Fruit fly (Drosophila melanogaster) whole organism, embryonic: ENCODE results near the gene CG5823.

Source experiments
- Atf-2 ChIP-seq: fragments of 200-800 bp; sonication (Bioruptor generic); optimal IDR thresholded peaks from 2 replicates; lab custom pipeline; 2016; ENCODE audit warnings: missing biosample characterization, missing genetic modification characterization
- CG11504 ChIP-seq: fragments of 200-800 bp; sonication (Bioruptor generic); optimal IDR thresholded peaks from 3 replicates; lab custom pipeline; 2019; ENCODE audit warnings: missing biosample characterization, mild to moderate bottlenecking, missing genetic modification characterization, moderate library complexity
- CG12104 ChIP-seq: fragments of 200-800 bp; sonication (Bioruptor generic); optimal IDR thresholded peaks from 3 replicates; lab custom pipeline; 2016; ENCODE audit warnings: missing biosample characterization, missing genetic modification characterization
- CG14441 ChIP-seq: fragments of 200-800 bp; sonication (Bioruptor generic); IDR thresholded peaks from 2 replicates; pipeline ENCODE4 v1.3.6; 2022; ENCODE audit warnings: missing biosample characterization, missing genetic modification characterization
- CG17568 ChIP-seq: fragments of 200-800 bp; sonication (Bioruptor generic); optimal IDR thresholded peaks from 2 replicates; lab custom pipeline; 2018; ENCODE audit warnings: missing biosample characterization, mild to moderate bottlenecking, missing genetic modification characterization, moderate library complexity
- CG18764 ChIP-seq: fragments of 200-800 bp; sonication (Bioruptor generic); optimal IDR thresholded peaks from 3 replicates; lab custom pipeline; 2016; ENCODE audit warnings: missing biosample characterization, missing genetic modification characterization
- CG2120 ChIP-seq: fragments of 200-800 bp; sonication (Bioruptor generic); optimal IDR thresholded peaks from 3 replicates; lab custom pipeline; 2016; ENCODE audit warnings: missing biosample characterization, missing genetic modification characterization
- CG2875 ChIP-seq: fragments of 200-800 bp; sonication (Bioruptor generic); optimal IDR thresholded peaks from 2 replicates; lab custom pipeline; 2017; ENCODE audit warnings: missing biosample characterization, mild to moderate bottlenecking, missing genetic modification characterization, missing genetic modification reagents
- CG2889 ChIP-seq: fragments of 200-800 bp; sonication (Bioruptor generic); IDR thresholded peaks from 3 replicates; pipeline ENCODE4 v1.3.6; 2022; ENCODE audit warnings: missing biosample characterization, missing genetic modification characterization
- CG33557 ChIP-seq: fragments of 200-800 bp; sonication (Bioruptor generic); optimal IDR thresholded peaks from 2 replicates; lab custom pipeline; 2019; ENCODE audit warnings: missing biosample characterization, mild to moderate bottlenecking, missing genetic modification characterization, moderate library complexity
- CG42726 ChIP-seq: fragments of 200-800 bp; sonication (Bioruptor generic); IDR thresholded peaks from 2 replicates; pipeline ENCODE4 v1.3.6; 2022; ENCODE audit warnings: missing biosample characterization, missing genetic modification characterization; ENCODE audit not compliant: partially characterized antibody
- CG6175 ChIP-seq: fragments of 200-800 bp; sonication (Bioruptor generic); IDR thresholded peaks from 3 replicates; pipeline ENCODE4 v1.3.6; 2022; ENCODE audit warnings: missing biosample characterization, missing genetic modification characterization
- CG7357 ChIP-seq: fragments of 200-800 bp; sonication (Bioruptor generic); IDR thresholded peaks from 3 replicates; pipeline ENCODE4 v1.3.6; 2022; ENCODE audit warnings: missing biosample characterization, missing genetic modification characterization
- CG9609 ChIP-seq: fragments of 200-800 bp; sonication (Bioruptor generic); optimal IDR thresholded peaks from 3 replicates; lab custom pipeline; 2016; ENCODE audit warnings: missing biosample characterization, missing genetic modification characterization
- Camta ChIP-seq: fragments of 200-800 bp; sonication (Bioruptor generic); optimal IDR thresholded peaks from 2 replicates; lab custom pipeline; 2016; ENCODE audit warnings: missing biosample characterization, missing genetic modification characterization
- CoRest ChIP-seq: fragments of 200-800 bp; sonication (Bioruptor generic); optimal IDR thresholded peaks from 3 replicates; lab custom pipeline; 2018; ENCODE audit warnings: missing biosample characterization, mild to moderate bottlenecking, missing genetic modification characterization, moderate library complexity
- E2f1 ChIP-seq: fragments of 200-800 bp; sonication (Bioruptor generic); IDR thresholded peaks from 2 replicates; pipeline ENCODE4 v1.3.6; 2022; ENCODE audit warnings: missing biosample characterization, missing genetic modification characterization
- E2f2 ChIP-seq: fragments of 200-800 bp; sonication (Bioruptor generic); IDR thresholded peaks from 2 replicates; pipeline ENCODE4 v1.3.6; 2022; ENCODE audit warnings: missing biosample characterization, missing genetic modification characterization
- ERR ChIP-seq: fragments of 200-800 bp; sonication (Bioruptor generic); optimal IDR thresholded peaks from 2 replicates; lab custom pipeline; 2016; ENCODE audit warnings: missing biosample characterization, missing genetic modification characterization
- Hmr ChIP-seq: fragments of 200-800 bp; sonication (Bioruptor generic); optimal IDR thresholded peaks from 3 replicates; lab custom pipeline; 2017; ENCODE audit warnings: mild to moderate bottlenecking, missing biosample characterization, missing genetic modification reagents, missing genetic modification characterization
- Hr51 ChIP-seq, 2 experiments: fragments of 200-800 bp; sonication (Bioruptor generic); optimal IDR thresholded peaks; 2 replicates in 1 of 2; 3 replicates in 1 of 2; lab custom pipeline; 2016 to 2018; ENCODE audit warnings: missing biosample characterization in 2 of 2, missing genetic modification characterization in 2 of 2, mild to moderate bottlenecking in 1 of 2, moderate library complexity in 1 of 2
- Hsf ChIP-seq: fragments of 200-800 bp; sonication (Bioruptor generic); optimal IDR thresholded peaks from 3 replicates; lab custom pipeline; 2016; ENCODE audit warnings: missing biosample characterization, missing genetic modification characterization
- Kr ChIP-seq: fragments of 200-800 bp; sonication (Bioruptor generic); optimal IDR thresholded peaks from 2 replicates; lab custom pipeline; 2017; ENCODE audit warnings: missing biosample characterization, mild to moderate bottlenecking, missing genetic modification characterization
- Lhr ChIP-seq: fragments of 200-800 bp; sonication (Bioruptor generic); optimal IDR thresholded peaks from 3 replicates; lab custom pipeline; 2017; ENCODE audit warnings: mild to moderate bottlenecking, missing biosample characterization, missing genetic modification reagents, missing genetic modification characterization
- NFAT ChIP-seq: fragments of 200-800 bp; sonication (Bioruptor generic); IDR thresholded peaks from 2 replicates; pipeline ENCODE4 v1.3.6; 2022; ENCODE audit warnings: missing biosample characterization, missing genetic modification characterization
- Neu2 ChIP-seq: fragments of 200-800 bp; sonication (Bioruptor generic); optimal IDR thresholded peaks from 3 replicates; lab custom pipeline; 2016; ENCODE audit warnings: missing biosample characterization, missing genetic modification characterization, borderline replicate concordance
- PHDP ChIP-seq: fragments of 200-800 bp; sonication (Bioruptor generic); optimal IDR thresholded peaks from 3 replicates; lab custom pipeline; 2018; ENCODE audit warnings: missing biosample characterization, mild to moderate bottlenecking, missing genetic modification characterization, moderate library complexity
- Six4 ChIP-seq: fragments of 200-800 bp; sonication (Bioruptor generic); optimal IDR thresholded peaks from 2 replicates; lab custom pipeline; 2016; ENCODE audit warnings: missing biosample characterization, missing genetic modification characterization
- Vsx1 ChIP-seq: fragments of 200-800 bp; sonication (Bioruptor generic); optimal IDR thresholded peaks from 2 replicates; lab custom pipeline; 2017; ENCODE audit warnings: missing biosample characterization, mild to moderate bottlenecking, missing genetic modification characterization, missing genetic modification reagents
- abd-A ChIP-seq: fragments of 200-800 bp; sonication (Bioruptor generic); optimal IDR thresholded peaks from 3 replicates; lab custom pipeline; 2019; ENCODE audit warnings: missing biosample characterization, mild to moderate bottlenecking, missing genetic modification characterization, moderate library complexity
- ara ChIP-seq: fragments of 200-800 bp; sonication (Bioruptor generic); IDR thresholded peaks from 2 replicates; pipeline ENCODE4 v1.3.6; 2022; ENCODE audit warnings: missing biosample characterization, missing genetic modification characterization
- bbx ChIP-seq: fragments of 200-800 bp; sonication (Bioruptor generic); IDR thresholded peaks from 2 replicates; pipeline ENCODE4 v1.3.6; 2022; ENCODE audit warnings: missing biosample characterization, missing genetic modification characterization; ENCODE audit not compliant: partially characterized antibody
- br ChIP-seq: fragments of >200 bp; optimal IDR thresholded peaks from 2 replicates; lab custom pipeline; 2017
- chn ChIP-seq: fragments of 200-800 bp; sonication (Bioruptor generic); optimal IDR thresholded peaks from 2 replicates; lab custom pipeline; 2016; ENCODE audit warnings: missing biosample characterization, missing genetic modification characterization
- croc ChIP-seq: fragments of 200-800 bp; sonication (Bioruptor generic); conservative IDR thresholded peaks from 3 replicates; pipeline ENCODE4 v1.3.6; 2022; ENCODE audit warnings: missing biosample characterization, missing genetic modification characterization
- disco-r ChIP-seq: fragments of 200-800 bp; sonication (Bioruptor generic); optimal IDR thresholded peaks from 2 replicates; lab custom pipeline; 2016; ENCODE audit warnings: missing biosample characterization, missing genetic modification characterization
- ftz-f1 ChIP-seq: fragments of 200-800 bp; sonication (Bioruptor generic); optimal IDR thresholded peaks from 2 replicates; lab custom pipeline; 2016; ENCODE audit warnings: missing biosample characterization, missing genetic modification characterization
- gce ChIP-seq: fragments of 200-800 bp; sonication (Bioruptor generic); IDR thresholded peaks from 3 replicates; pipeline ENCODE4 v1.3.6; 2022; ENCODE audit warnings: missing biosample characterization, missing genetic modification characterization
- hb ChIP-seq: fragments of 200-800 bp; sonication (Bioruptor generic); IDR thresholded peaks from 3 replicates; pipeline ENCODE4 v1.3.6; 2022; ENCODE audit warnings: missing biosample characterization, missing genetic modification characterization; ENCODE audit not compliant: partially characterized antibody
- jumu ChIP-seq: fragments of 200-800 bp; sonication (Bioruptor generic); optimal IDR thresholded peaks from 3 replicates; lab custom pipeline; 2016; ENCODE audit warnings: missing biosample characterization, missing genetic modification characterization
- lbe ChIP-seq: fragments of 200-800 bp; sonication (Bioruptor generic); optimal IDR thresholded peaks from 2 replicates; lab custom pipeline; 2016; ENCODE audit warnings: missing biosample characterization, mild to moderate bottlenecking, missing genetic modification characterization
- nerfin-2 ChIP-seq: fragments of 200-800 bp; sonication (Bioruptor generic); IDR thresholded peaks from 2 replicates; pipeline ENCODE4 v1.3.6; 2022; ENCODE audit warnings: missing biosample characterization, missing genetic modification characterization; ENCODE audit not compliant: partially characterized antibody
- nom ChIP-seq: fragments of 200-800 bp; sonication (Bioruptor generic); optimal IDR thresholded peaks from 2 replicates; lab custom pipeline; 2017; ENCODE audit warnings: missing biosample characterization, missing genetic modification characterization, mild to moderate bottlenecking, moderate library complexity, missing genetic modification reagents
- phol ChIP-seq: fragments of 200-800 bp; sonication (Bioruptor generic); optimal IDR thresholded peaks from 3 replicates; lab custom pipeline; 2018; ENCODE audit warnings: missing biosample characterization, mild to moderate bottlenecking, missing genetic modification characterization, moderate library complexity
- pros ChIP-seq: fragments of 200-800 bp; sonication (Bioruptor generic); optimal IDR thresholded peaks from 3 replicates; lab custom pipeline; 2019; ENCODE audit warnings: missing biosample characterization, mild to moderate bottlenecking, missing genetic modification characterization, moderate library complexity
- schlank ChIP-seq: fragments of 200-800 bp; sonication (Bioruptor generic); optimal IDR thresholded peaks from 2 replicates; lab custom pipeline; 2018; ENCODE audit warnings: missing biosample characterization, mild to moderate bottlenecking, missing genetic modification characterization
- scrt ChIP-seq: fragments of 200-800 bp; sonication (Bioruptor generic); optimal IDR thresholded peaks from 2 replicates; lab custom pipeline; 2018; ENCODE audit warnings: missing biosample characterization, mild to moderate bottlenecking, missing genetic modification characterization, moderate library complexity
- tio ChIP-seq: fragments of 200-800 bp; sonication (Bioruptor generic); optimal IDR thresholded peaks from 2 replicates; lab custom pipeline; 2017; ENCODE audit warnings: missing biosample characterization, missing genetic modification characterization, inconsistent platforms
- z ChIP-seq: fragments of 200-800 bp; sonication (Bioruptor generic); IDR thresholded peaks from 3 replicates; pipeline ENCODE4 v1.3.6; 2022; ENCODE audit warnings: missing biosample characterization, missing genetic modification characterization
- zen2 ChIP-seq: fragments of 200-800 bp; sonication (Bioruptor generic); IDR thresholded peaks from 3 replicates; pipeline ENCODE4 v1.3.6; 2022; ENCODE audit warnings: missing biosample characterization, missing genetic modification characterization; ENCODE audit not compliant: partially characterized antibody

CG5823 gene

dm6 chr3R:17535106-17535764, 848 bp upstream of the CG5823 start (continued):
- TF ChIP-seq CG6175 (GFP tag; lab: Robert Waterston, UW) (no peak), tio (no peak), E2f1 (GFP tag; lab: Robert Waterston, UW) (peak; percentile 52), jumu (GFP tag; lab: Kevin White, UChicago) (no peak), Camta (no peak), Lhr (GFP tag; lab: Kevin White, UChicago) (no peak), CG2889 (no peak), CG2875 (GFP tag; lab: Kevin White, UChicago) (peak; percentile 9), nom (GFP tag; lab: Kevin White, UChicago) (peak; percentile 24), pros (GFP tag; lab: Kevin White, UChicago) (no peak), PHDP (tag; lab: Kevin White, UChicago) (peak; percentile 68), CG14441 (GFP tag; lab: Robert Waterston, UW) (peak; percentile 11), CG33557 (no peak), z (GFP tag; lab: Robert Waterston, UW) (no peak), CG12104 (peak; percentile 29), Atf-2 (GFP tag; lab: Kevin White, UChicago) (no peak), ara (GFP tag; lab: Robert Waterston, UW) (no peak), Kr (no peak), CG11504 (tag; lab: Kevin White, UChicago) (peak; percentile 68), ftz-f1 (GFP tag; lab: Kevin White, UChicago) (peak; percentile 22), Hr51 (GFP tag; optimal IDR thresholded peaks at IDR 0.05; lab: Kevin White, UChicago) (peak in 1 of 2 experiments; percentile 77), CG17568 (GFP tag; lab: Kevin White, UChicago) (no peak), gce (GFP tag; lab: Robert Waterston, UW) (no peak), Vsx1 (GFP tag; lab: Kevin White, UChicago) (no peak), disco-r (GFP tag; lab: Kevin White, UChicago) (no peak), schlank (tag; lab: Kevin White, UChicago) (no peak), zen2 (no peak), Neu2 (GFP tag; lab: Kevin White, UChicago) (no peak), CG42726 (GFP tag; lab: Robert Waterston, UW) (no peak), chn (GFP tag; lab: Kevin White, UChicago) (no peak), scrt (GFP tag; lab: Kevin White, UChicago) (no peak), CG7357 (no peak), Hsf (GFP tag; lab: Kevin White, UChicago) (no peak), CoRest (tag; lab: Kevin White, UChicago) (peak; percentile 69), Six4 (no peak), abd-A (tag; lab: Kevin White, UChicago) (no peak), E2f2 (peak; percentile 13; the same call in 1 of the 2 replicates), ERR (GFP tag; lab: Kevin White, UChicago) (no peak), lbe (no peak), NFAT (GFP tag; lab: Robert Waterston, UW) (0 out of 2 replicates have a peak, but pooled peaks have one; percentile 5), croc (no peak), nerfin-2 (no peak), bbx (peak; percentile 45; the same call in 1 of the 2 replicates), CG2120 (GFP tag; lab: Kevin White, UChicago) (no peak), CG9609 (GFP tag; lab: Kevin White, UChicago) (no peak), phol (tag; lab: Kevin White, UChicago) (peak; percentile 58), br (no peak), hb (GFP tag; lab: Robert Waterston, UW) (no peak), Hmr (GFP tag; lab: Kevin White, UChicago) (peak; percentile 59), CG18764 (GFP tag; lab: Kevin White, UChicago) (no peak)
